Fruit fly (Drosophila melanogaster) whole organism, embryonic: ENCODE data around the gene CG10663.
A peak's percentile ranks its signal among the peaks of the same experiment; 100 is the strongest.

Experiments
- Abd-B ChIP-seq: fragments of 200-800 bp; sonication (Bioruptor generic); optimal IDR thresholded peaks from 2 replicates; lab custom pipeline; 2018; ENCODE audit warnings: missing biosample characterization, mild to moderate bottlenecking, missing genetic modification characterization, moderate library complexity
- BEAF-32 ChIP-seq: fragments of 200-800 bp; sonication (Bioruptor generic); optimal IDR thresholded peaks from 3 replicates; lab custom pipeline; 2017; ENCODE audit warnings: missing biosample characterization, missing genetic modification characterization, mild to moderate bottlenecking, moderate library complexity, missing genetic modification reagents
- Blimp-1 ChIP-seq: fragments of 200-800 bp; sonication (Bioruptor generic); optimal IDR thresholded peaks from 3 replicates; lab custom pipeline; 2018; ENCODE audit warnings: missing biosample characterization, missing genetic modification characterization, mild to moderate bottlenecking, moderate library complexity, missing genetic modification reagents
- BtbVII ChIP-seq: fragments of 200-800 bp; sonication (Bioruptor generic); optimal IDR thresholded peaks from 3 replicates; lab custom pipeline; 2017; ENCODE audit warnings: missing biosample characterization, mild to moderate bottlenecking, missing genetic modification characterization
- CG10147 ChIP-seq: fragments of 200-800 bp; sonication (Bioruptor generic); optimal IDR thresholded peaks from 2 replicates; lab custom pipeline; 2019; ENCODE audit warnings: missing biosample characterization, mild to moderate bottlenecking, missing genetic modification characterization, moderate library complexity
- CG10565 ChIP-seq: fragments of 200-800 bp; sonication (Bioruptor generic); optimal IDR thresholded peaks from 3 replicates; lab custom pipeline; 2016; ENCODE audit warnings: missing biosample characterization, mild to moderate bottlenecking, missing genetic modification characterization
- CG12071 ChIP-seq: fragments of 200-800 bp; sonication (Bioruptor generic); optimal IDR thresholded peaks from 3 replicates; lab custom pipeline; 2018; ENCODE audit warnings: missing biosample characterization, mild to moderate bottlenecking, missing genetic modification characterization
- CG12659 ChIP-seq: fragments of 200-800 bp; sonication (Bioruptor generic); optimal IDR thresholded peaks from 3 replicates; lab custom pipeline; 2017; ENCODE audit warnings: mild to moderate bottlenecking, missing biosample characterization, missing genetic modification reagents, missing genetic modification characterization
- CG13296 ChIP-seq: fragments of 200-800 bp; sonication (Bioruptor generic); optimal IDR thresholded peaks from 3 replicates; lab custom pipeline; 2018; ENCODE audit warnings: missing biosample characterization, mild to moderate bottlenecking, missing genetic modification characterization
- CG15479 ChIP-seq: fragments of 200-800 bp; sonication (Bioruptor generic); optimal IDR thresholded peaks from 3 replicates; lab custom pipeline; 2019; ENCODE audit warnings: missing biosample characterization, mild to moderate bottlenecking, missing genetic modification characterization, moderate library complexity
- CG15696 ChIP-seq: fragments of 200-800 bp; sonication (Bioruptor generic); optimal IDR thresholded peaks from 2 replicates; lab custom pipeline; 2019; ENCODE audit warnings: missing biosample characterization, mild to moderate bottlenecking, missing genetic modification characterization, moderate library complexity
- CG1602 ChIP-seq: fragments of 200-800 bp; sonication (Bioruptor generic); optimal IDR thresholded peaks from 3 replicates; lab custom pipeline; 2016; ENCODE audit warnings: missing biosample characterization, missing genetic modification characterization
- CG17186 ChIP-seq: fragments of 200-800 bp; sonication (Bioruptor generic); optimal IDR thresholded peaks from 3 replicates; lab custom pipeline; 2017; ENCODE audit warnings: missing biosample characterization, missing genetic modification reagents, missing genetic modification characterization
- CG2678 ChIP-seq: fragments of 200-800 bp; sonication (Bioruptor generic); optimal IDR thresholded peaks from 3 replicates; lab custom pipeline; 2019; ENCODE audit warnings: missing biosample characterization, mild to moderate bottlenecking, missing genetic modification characterization, moderate library complexity
- CG2875 ChIP-seq: fragments of 200-800 bp; sonication (Bioruptor generic); optimal IDR thresholded peaks from 2 replicates; lab custom pipeline; 2017; ENCODE audit warnings: missing biosample characterization, mild to moderate bottlenecking, missing genetic modification characterization, missing genetic modification reagents
- CG30020 ChIP-seq: fragments of 200-800 bp; optimal IDR thresholded peaks from 2 replicates; lab custom pipeline; 2019; ENCODE audit warnings: missing biosample characterization, mild to moderate bottlenecking, missing genetic modification characterization, moderate library complexity
- CG33213 ChIP-seq: fragments of 200-800 bp; sonication (Bioruptor generic); optimal IDR thresholded peaks from 3 replicates; lab custom pipeline; 2016; ENCODE audit warnings: missing biosample characterization, missing genetic modification characterization
- CG6254 ChIP-seq: fragments of 200-800 bp; sonication (Bioruptor generic); optimal IDR thresholded peaks from 3 replicates; lab custom pipeline; 2017; ENCODE audit warnings: mild to moderate bottlenecking, missing biosample characterization, missing genetic modification reagents, missing genetic modification characterization
- CG8290 ChIP-seq, 3 experiments: fragments of 200-800 bp; sonication (Bioruptor generic); optimal IDR thresholded peaks; 2 replicates each; lab custom pipeline; 2016 to 2019; ENCODE audit warnings: missing biosample characterization in 3 of 3, missing genetic modification characterization in 3 of 3, mild to moderate bottlenecking in 2 of 3, moderate library complexity in 1 of 3
- CG9437 ChIP-seq: fragments of 200-800 bp; sonication (Bioruptor generic); optimal IDR thresholded peaks from 2 replicates; lab custom pipeline; 2018; ENCODE audit warnings: missing biosample characterization, mild to moderate bottlenecking, missing genetic modification characterization
- CrebB ChIP-seq: fragments of 200-800 bp; sonication (Bioruptor generic); optimal IDR thresholded peaks from 3 replicates; lab custom pipeline; 2018; ENCODE audit warnings: missing biosample characterization, mild to moderate bottlenecking, missing genetic modification characterization
- Deaf1 ChIP-seq: fragments of 200-800 bp; optimal IDR thresholded peaks from 3 replicates; lab custom pipeline; 2019; ENCODE audit warnings: missing biosample characterization, mild to moderate bottlenecking, missing genetic modification characterization, moderate library complexity
- Doc3 ChIP-seq: fragments of 200-800 bp; sonication (Bioruptor generic); IDR thresholded peaks from 3 replicates; pipeline ENCODE4 v1.3.6; 2022; ENCODE audit warnings: missing biosample characterization, missing genetic modification characterization; ENCODE audit not compliant: partially characterized antibody
- NC2β ChIP-seq: fragments of 200-800 bp; sonication (Bioruptor generic); optimal IDR thresholded peaks from 2 replicates; lab custom pipeline; 2016; ENCODE audit warnings: missing biosample characterization, missing genetic modification characterization
- NK7.1 ChIP-seq: fragments of 200-800 bp; sonication (Bioruptor generic); optimal IDR thresholded peaks from 3 replicates; lab custom pipeline; 2016; ENCODE audit warnings: missing biosample characterization, missing genetic modification characterization
- Neu2 ChIP-seq: fragments of 200-800 bp; sonication (Bioruptor generic); optimal IDR thresholded peaks from 3 replicates; lab custom pipeline; 2016; ENCODE audit warnings: missing biosample characterization, missing genetic modification characterization, borderline replicate concordance
- Nf-YC ChIP-seq: fragments of 200-800 bp; optimal IDR thresholded peaks from 3 replicates; lab custom pipeline; 2019; ENCODE audit warnings: missing biosample characterization, mild to moderate bottlenecking, missing genetic modification characterization, moderate library complexity
- NfI ChIP-seq: fragments of 200-800 bp; sonication (Bioruptor generic); optimal IDR thresholded peaks from 3 replicates; lab custom pipeline; 2018; ENCODE audit warnings: missing biosample characterization, mild to moderate bottlenecking, missing genetic modification characterization, moderate library complexity
- Side ChIP-seq: fragments of 200-800 bp; sonication (Bioruptor generic); optimal IDR thresholded peaks from 2 replicates; lab custom pipeline; 2016; ENCODE audit warnings: missing biosample characterization, missing genetic modification characterization
- Sox102F ChIP-seq: fragments of 200-800 bp; sonication (Bioruptor generic); optimal IDR thresholded peaks from 2 replicates; lab custom pipeline; 2018; ENCODE audit warnings: missing biosample characterization, mild to moderate bottlenecking, missing genetic modification characterization, moderate library complexity
- Spps ChIP-seq: fragments of 200-800 bp; sonication (Bioruptor generic); optimal IDR thresholded peaks from 2 replicates; lab custom pipeline; 2018; ENCODE audit warnings: missing biosample characterization, mild to moderate bottlenecking, missing genetic modification characterization
- YL-1 ChIP-seq: fragments of 200-800 bp; sonication (Bioruptor generic); optimal IDR thresholded peaks from 3 replicates; lab custom pipeline; 2017; ENCODE audit warnings: missing biosample characterization, mild to moderate bottlenecking, missing genetic modification characterization
- ara ChIP-seq: fragments of 200-800 bp; sonication (Bioruptor generic); IDR thresholded peaks from 2 replicates; pipeline ENCODE4 v1.3.6; 2022; ENCODE audit warnings: missing biosample characterization, missing genetic modification characterization
- az2 ChIP-seq: fragments of 200-800 bp; sonication (Bioruptor generic); optimal IDR thresholded peaks from 3 replicates; lab custom pipeline; 2016; ENCODE audit warnings: missing biosample characterization, missing genetic modification characterization
- cg ChIP-seq: fragments of 200-800 bp; sonication (Bioruptor generic); optimal IDR thresholded peaks from 3 replicates; lab custom pipeline; 2019; ENCODE audit warnings: missing biosample characterization, mild to moderate bottlenecking, missing genetic modification characterization, moderate library complexity
- gce ChIP-seq: fragments of 200-800 bp; sonication (Bioruptor generic); IDR thresholded peaks from 3 replicates; pipeline ENCODE4 v1.3.6; 2022; ENCODE audit warnings: missing biosample characterization, missing genetic modification characterization
- gcm ChIP-seq: fragments of 200-800 bp; sonication (Bioruptor generic); optimal IDR thresholded peaks from 2 replicates; lab custom pipeline; 2019; ENCODE audit warnings: missing biosample characterization, mild to moderate bottlenecking, missing genetic modification characterization, moderate library complexity
- gfzf ChIP-seq: fragments of 200-800 bp; sonication (Bioruptor generic); optimal IDR thresholded peaks from 2 replicates; lab custom pipeline; 2016; ENCODE audit warnings: missing biosample characterization, mild to moderate bottlenecking, missing genetic modification characterization, moderate library complexity
- gsb-n ChIP-seq: fragments of 200-800 bp; sonication (Bioruptor generic); optimal IDR thresholded peaks from 3 replicates; lab custom pipeline; 2018; ENCODE audit warnings: missing biosample characterization, mild to moderate bottlenecking, missing genetic modification characterization
- hkb ChIP-seq, 2 experiments: fragments of 200-800 bp in 1 of 2; fragments of >200 bp in 1 of 2; sonication (Bioruptor generic) in 1 of 2; IDR thresholded peaks in 1 of 2; optimal IDR thresholded peaks in 1 of 2; 2 replicates each; pipeline versions ENCODE4 v1.3.6 to Lab custom; 2017 to 2022; ENCODE audit warnings: missing biosample characterization in 1 of 2, missing genetic modification characterization in 1 of 2
- mirr ChIP-seq: fragments of 200-800 bp; sonication (Bioruptor generic); optimal IDR thresholded peaks from 3 replicates; lab custom pipeline; 2018; ENCODE audit warnings: missing biosample characterization, mild to moderate bottlenecking, missing genetic modification characterization
- phol ChIP-seq: fragments of 200-800 bp; sonication (Bioruptor generic); optimal IDR thresholded peaks from 3 replicates; lab custom pipeline; 2018; ENCODE audit warnings: missing biosample characterization, mild to moderate bottlenecking, missing genetic modification characterization, moderate library complexity
- repo ChIP-seq: fragments of 200-800 bp; sonication (Bioruptor generic); optimal IDR thresholded peaks from 2 replicates; lab custom pipeline; 2016; ENCODE audit warnings: missing biosample characterization, missing genetic modification characterization
- sim ChIP-seq: fragments of 200-800 bp; sonication (Bioruptor generic); IDR thresholded peaks from 2 replicates; pipeline ENCODE4 v1.3.6; 2022; ENCODE audit warnings: missing biosample characterization, missing genetic modification characterization
- slp2 ChIP-seq: fragments of 200-800 bp; sonication (Bioruptor generic); optimal IDR thresholded peaks from 2 replicates; lab custom pipeline; 2016; ENCODE audit warnings: missing biosample characterization, missing genetic modification characterization
- stwl ChIP-seq: fragments of 200-800 bp; sonication (Bioruptor generic); optimal IDR thresholded peaks from 3 replicates; lab custom pipeline; 2018; ENCODE audit warnings: missing biosample characterization, mild to moderate bottlenecking, missing genetic modification characterization, moderate library complexity
- tap ChIP-seq: fragments of 200-800 bp; optimal IDR thresholded peaks from 3 replicates; lab custom pipeline; 2019; ENCODE audit warnings: missing biosample characterization, mild to moderate bottlenecking, missing genetic modification characterization, moderate library complexity

The CG10663 gene

dm6 chr3L:12526433-12527113 lies 41.7 kb upstream of the CG10663 start, which contains the start of gene eIF2beta (continued):
- peak; percentile 78 for TF ChIP-seq gfzf (GFP tag; lab: Kevin White, UChicago)
- TF ChIP-seq hkb (optimal IDR thresholded peaks at IDR 0.05; lab: Kevin White, UChicago) = no peak
- peak; percentile 68 for TF ChIP-seq hkb (GFP tag; IDR thresholded peaks at IDR 0.05; lab: Robert Waterston, UW)
- no peak for TF ChIP-seq CG1602 (GFP tag; lab: Kevin White, UChicago)
- TF ChIP-seq gcm (GFP tag; lab: Kevin White, UChicago) = peak; percentile 22
- peak; percentile 3 for TF ChIP-seq NC2β (GFP tag; lab: Kevin White, UChicago)
- peak; percentile 70 for TF ChIP-seq NfI
- peak; percentile 37 for TF ChIP-seq slp2
- TF ChIP-seq mirr = peak; percentile 61
- TF ChIP-seq CrebB (tag; lab: Kevin White, UChicago) = peak; percentile 50
- TF ChIP-seq gce (GFP tag; lab: Robert Waterston, UW) = 0 out of 3 replicates have a peak, but pooled peaks have one; percentile 39
- no peak for TF ChIP-seq NK7.1 (GFP tag; lab: Kevin White, UChicago)
- peak; percentile 80 for TF ChIP-seq CG6254 (GFP tag; lab: Kevin White, UChicago)
- TF ChIP-seq Deaf1 (tag; lab: Kevin White, UChicago) = no peak
- no peak for TF ChIP-seq Abd-B (GFP tag; lab: Kevin White, UChicago)
- TF ChIP-seq repo (GFP tag; lab: Kevin White, UChicago) = no peak
- TF ChIP-seq tap (tag; lab: Kevin White, UChicago) = peak; percentile 27
- TF ChIP-seq Neu2 (GFP tag; lab: Kevin White, UChicago) = no peak
- TF ChIP-seq CG10147 = peak; percentile 31
- TF ChIP-seq CG9437 (GFP tag; lab: Kevin White, UChicago) = no peak
- peak; percentile 10 for TF ChIP-seq Side (GFP tag; lab: Kevin White, UChicago)
- TF ChIP-seq BEAF-32 (GFP tag; lab: Kevin White, UChicago) = peak; percentile 40
- peak; percentile 5 for TF ChIP-seq phol (tag; lab: Kevin White, UChicago)
- peak; percentile 31 for TF ChIP-seq Sox102F (GFP tag; lab: Kevin White, UChicago)
- no peak for TF ChIP-seq CG8290 (GFP tag; optimal IDR thresholded peaks at IDR 0.05; lab: Kevin White, UChicago)
- TF ChIP-seq CG8290 (tag; optimal IDR thresholded peaks at IDR 0.05; lab: Kevin White, UChicago) = peak in 1 of 2 experiments; percentile 42
- TF ChIP-seq Doc3 = no peak
- TF ChIP-seq CG2678 (tag; lab: Kevin White, UChicago) = peak; percentile 27
- peak; percentile 68 for TF ChIP-seq CG12659 (GFP tag; lab: Kevin White, UChicago)
- peak; percentile 97 for TF ChIP-seq YL-1
- peak; percentile 64 for TF ChIP-seq CG13296 (GFP tag; lab: Kevin White, UChicago)
- TF ChIP-seq CG12071 = peak; percentile 66
- no peak for TF ChIP-seq gsb-n (tag; lab: Kevin White, UChicago)
- TF ChIP-seq CG30020 = peak; percentile 35
- TF ChIP-seq CG15479 (GFP tag; lab: Kevin White, UChicago) = peak; percentile 14
- TF ChIP-seq Blimp-1 (GFP tag; lab: Kevin White, UChicago) = peak; percentile 19
- no peak for TF ChIP-seq CG33213
- TF ChIP-seq stwl (tag; lab: Kevin White, UChicago) = peak; percentile 46
- TF ChIP-seq CG17186 (GFP tag; lab: Kevin White, UChicago) = peak; percentile 32
- TF ChIP-seq ara (GFP tag; lab: Robert Waterston, UW) = no peak
- TF ChIP-seq CG10565 = no peak
- peak; percentile 51 for TF ChIP-seq BtbVII (GFP tag; lab: Kevin White, UChicago)
- peak; percentile 41 for TF ChIP-seq Nf-YC (tag; lab: Kevin White, UChicago)
- peak; percentile 30 for TF ChIP-seq Spps
- peak; percentile 49 for TF ChIP-seq az2 (GFP tag; lab: Kevin White, UChicago)
- 0 out of 2 replicates have a peak, but pooled peaks have one; percentile 8 for TF ChIP-seq sim (GFP tag; lab: Robert Waterston, UW)
- TF ChIP-seq CG2875 = peak; percentile 4
- TF ChIP-seq CG15696 (tag; lab: Kevin White, UChicago) = peak; percentile 18
- peak; percentile 92 for TF ChIP-seq cg (GFP tag; lab: Kevin White, UChicago)
